Worm (Caenorhabditis elegans) whole organism, early embryonic: ENCODE results near the gene col-185.

ENCODE experiments used
- B0310.2 ChIP-seq: sonication (generic microtip); optimal IDR thresholded peaks from 2 replicates; lab custom pipeline; 2016; ENCODE audit warnings: mild to moderate bottlenecking, missing genetic modification characterization, missing compliant biosample characterization
- F13C5.2 ChIP-seq: sonication (generic microtip); optimal IDR thresholded peaks from 2 replicates; lab custom pipeline; 2017; ENCODE audit warnings: mild to moderate bottlenecking, missing genetic modification characterization, inconsistent platforms, missing compliant biosample characterization
- aly-1 ChIP-seq: sonication (generic microtip); optimal IDR thresholded peaks from 2 replicates; lab custom pipeline; 2016; ENCODE audit warnings: missing genetic modification characterization, missing compliant biosample characterization
- ama-1 ChIP-seq: fragments of 150-350 bp; optimal IDR thresholded peaks from 2 replicates; lab custom pipeline; 2014
- ceh-13 ChIP-seq: fragments of 200-800 bp; sonication (Bioruptor generic); optimal IDR thresholded peaks from 2 replicates; lab custom pipeline; 2018; ENCODE audit warnings: mild to moderate bottlenecking, missing genetic modification characterization, missing compliant biosample characterization
- ceh-36 ChIP-seq: sonication (generic microtip); optimal IDR thresholded peaks from 2 replicates; lab custom pipeline; 2016; ENCODE audit warnings: missing genetic modification characterization, inconsistent platforms, missing compliant biosample characterization
- ets-7 ChIP-seq: sonication (generic microtip); optimal IDR thresholded peaks from 2 replicates; lab custom pipeline; 2016; ENCODE audit warnings: missing genotype, missing genetic modification characterization, missing compliant biosample characterization
- flt-1 ChIP-seq: fragments of 200-800 bp; sonication (Bioruptor generic); IDR thresholded peaks from 2 replicates; pipeline ENCODE4 v1.3.6; 2022; ENCODE audit warnings: missing genetic modification characterization, missing compliant biosample characterization
- hmbx-1 ChIP-seq: sonication (generic microtip); optimal IDR thresholded peaks from 2 replicates; lab custom pipeline; 2016; ENCODE audit warnings: mild to moderate bottlenecking, missing genetic modification characterization, missing compliant biosample characterization
- hmg-4 ChIP-seq: fragments of 200-800 bp; sonication (Bioruptor generic); optimal IDR thresholded peaks from 2 replicates; lab custom pipeline; 2018; ENCODE audit warnings: mild to moderate bottlenecking, missing genetic modification characterization, missing compliant biosample characterization
- hnd-1 ChIP-seq: sonication (generic microtip); optimal IDR thresholded peaks from 2 replicates; lab custom pipeline; 2016; ENCODE audit warnings: missing genetic modification characterization, missing compliant biosample characterization
- pes-1 ChIP-seq: fragments of 200-800 bp; sonication (Bioruptor generic); IDR thresholded peaks from 2 replicates; pipeline ENCODE4 v1.3.6; 2022; ENCODE audit warnings: missing genetic modification reagents, missing genetic modification characterization, missing compliant biosample characterization
- scrt-1 ChIP-seq: fragments of 200-800 bp; sonication (Bioruptor generic); IDR thresholded peaks from 2 replicates; pipeline ENCODE4 v1.3.6; 2022; ENCODE audit warnings: missing genetic modification characterization, missing compliant biosample characterization
- sea-1 ChIP-seq: fragments of 200-800 bp; sonication (Bioruptor generic); conservative IDR thresholded peaks from 2 replicates; pipeline ENCODE4 v1.3.6; 2022; ENCODE audit warnings: missing genetic modification characterization, missing compliant biosample characterization
- tbx-11 ChIP-seq: fragments of 200-800 bp; sonication (Bioruptor generic); IDR thresholded peaks from 2 replicates; pipeline ENCODE4 v1.3.6; 2022; ENCODE audit warnings: missing genetic modification characterization, missing compliant biosample characterization
- tbx-37 ChIP-seq: fragments of 200-800 bp; sonication (Bioruptor generic); conservative IDR thresholded peaks from 2 replicates; pipeline ENCODE4 v1.3.6; 2022; ENCODE audit warnings: missing genetic modification reagents, missing genetic modification characterization, missing compliant biosample characterization
- tra-4 ChIP-seq: sonication (generic microtip); optimal IDR thresholded peaks from 2 replicates; lab custom pipeline; 2017; ENCODE audit warnings: missing genetic modification characterization, missing compliant biosample characterization

Gene col-185

ce11 chrX:13500568-13500967 lies 10.3 kb downstream of the col-185 start, which contains the start of gene sad-1:
Gene sad-1, minus strand, starts transcription at chrX:13500668.
- TF ChIP-seq ets-7 (tag; lab: Kevin White, UChicago) (no peak), pes-1 (GFP tag; lab: Robert Waterston, UW) (no peak), tbx-11 (no peak), scrt-1 (GFP tag; lab: Robert Waterston, UW) (no peak), F13C5.2 (tag; lab: Kevin White, UChicago) (no peak), aly-1 (tag; lab: Kevin White, UChicago) (no peak), sea-1 (GFP tag; lab: Robert Waterston, UW) (no peak), hnd-1 (no peak), hmg-4 (GFP tag; lab: Kevin White, UChicago) (no peak)

- TF ChIP-seq tra-4 (tag; lab: Kevin White, UChicago) (no peak), tbx-37 (GFP tag; lab: Robert Waterston, UW) (no peak), aly-1 (tag; lab: Kevin White, UChicago) (no peak), flt-1 (GFP tag; lab: Robert Waterston, UW) (no peak), ceh-36 (tag; lab: Kevin White, UChicago) (no peak), scrt-1 (GFP tag; lab: Robert Waterston, UW) (no peak), ama-1 (lab: Kevin White, UChicago) (no peak), hnd-1 (no peak), pes-1 (GFP tag; lab: Robert Waterston, UW) (no peak), tbx-11 (no peak), hmg-4 (GFP tag; lab: Kevin White, UChicago) (no peak), sea-1 (GFP tag; lab: Robert Waterston, UW) (no peak), ets-7 (tag; lab: Kevin White, UChicago) (no peak), ceh-13 (no peak)
These were observed 11.0 kb downstream of the col-185 start for ce11 chrX:13499923-13500322.

ce11 chrX:13499098-13499497 lies 11.8 kb downstream of the col-185 start:
- TF ChIP-seq ceh-13 (no peak), tbx-37 (GFP tag; lab: Robert Waterston, UW) (no peak), tbx-11 (no peak), aly-1 (tag; lab: Kevin White, UChicago) (no peak), pes-1 (GFP tag; lab: Robert Waterston, UW) (no peak), scrt-1 (GFP tag; lab: Robert Waterston, UW) (no peak), ceh-36 (tag; lab: Kevin White, UChicago) (no peak), ets-7 (tag; lab: Kevin White, UChicago) (no peak), ama-1 (lab: Kevin White, UChicago) (no peak), hnd-1 (no peak)

ce11 chrX:13493762-13494161 lies 17.1 kb downstream of the col-185 start:
- TF ChIP-seq tbx-11: no peak
- no peak for TF ChIP-seq flt-1 (GFP tag; lab: Robert Waterston, UW)
- TF ChIP-seq scrt-1 (GFP tag; lab: Robert Waterston, UW): no peak
- TF ChIP-seq sea-1 (GFP tag; lab: Robert Waterston, UW): no peak
- no peak for TF ChIP-seq hnd-1
- no peak for TF ChIP-seq aly-1 (tag; lab: Kevin White, UChicago)
- no peak for TF ChIP-seq pes-1 (GFP tag; lab: Robert Waterston, UW)
- TF ChIP-seq ets-7 (tag; lab: Kevin White, UChicago): no peak
- no peak for TF ChIP-seq tra-4 (tag; lab: Kevin White, UChicago)
- no peak for TF ChIP-seq ceh-13

ce11 chrX:13484813-13485212 lies 26.1 kb downstream of the col-185 start, which contains the start of gene srd-51:
Gene srd-51, minus strand, starts transcription at chrX:13484913.
- TF ChIP-seq tra-4 (tag; lab: Kevin White, UChicago) (no peak), tbx-37 (GFP tag; lab: Robert Waterston, UW) (no peak), ets-7 (tag; lab: Kevin White, UChicago) (no peak), hmg-4 (GFP tag; lab: Kevin White, UChicago) (no peak), sea-1 (GFP tag; lab: Robert Waterston, UW) (no peak), ama-1 (lab: Kevin White, UChicago) (no peak), tbx-11 (no peak), ceh-13 (no peak), B0310.2 (tag; lab: Kevin White, UChicago) (no peak), aly-1 (tag; lab: Kevin White, UChicago) (no peak), F13C5.2 (tag; lab: Kevin White, UChicago) (no peak), hmbx-1 (tag; lab: Kevin White, UChicago) (no peak), scrt-1 (GFP tag; lab: Robert Waterston, UW) (no peak)

- TF ChIP-seq aly-1 (tag; lab: Kevin White, UChicago) (no peak), hnd-1 (no peak), ceh-13 (no peak), scrt-1 (GFP tag; lab: Robert Waterston, UW) (no peak), tra-4 (tag; lab: Kevin White, UChicago) (no peak), F13C5.2 (tag; lab: Kevin White, UChicago) (no peak), tbx-37 (GFP tag; lab: Robert Waterston, UW) (no peak), ama-1 (lab: Kevin White, UChicago) (no peak), B0310.2 (tag; lab: Kevin White, UChicago) (no peak), hmg-4 (GFP tag; lab: Kevin White, UChicago) (no peak)
These were observed 29.2 kb downstream of the col-185 start, which contains the start of gene srd-50 for ce11 chrX:13481704-13482103. Gene srd-50, minus strand, starts transcription at chrX:13481804.

- no peak for TF ChIP-seq hmg-4 (GFP tag; lab: Kevin White, UChicago)
- no peak for TF ChIP-seq ceh-13
- TF ChIP-seq flt-1 (GFP tag; lab: Robert Waterston, UW): no peak
- TF ChIP-seq tbx-37 (GFP tag; lab: Robert Waterston, UW): no peak
These were observed 33.5 kb downstream of the col-185 start, which contains the start of gene efn-3 for ce11 chrX:13477356-13477755. Gene efn-3, minus strand, starts transcription at chrX:13477456.

- no peak for TF ChIP-seq tbx-37 (GFP tag; lab: Robert Waterston, UW)
- no peak for TF ChIP-seq hnd-1
- no peak for TF ChIP-seq scrt-1 (GFP tag; lab: Robert Waterston, UW)
- TF ChIP-seq tra-4 (tag; lab: Kevin White, UChicago): no peak
- TF ChIP-seq hmbx-1 (tag; lab: Kevin White, UChicago): no peak
- no peak for TF ChIP-seq F13C5.2 (tag; lab: Kevin White, UChicago)
- no peak for TF ChIP-seq aly-1 (tag; lab: Kevin White, UChicago)
- TF ChIP-seq ama-1 (lab: Kevin White, UChicago): no peak
- TF ChIP-seq ceh-36 (tag; lab: Kevin White, UChicago): no peak
- TF ChIP-seq B0310.2 (tag; lab: Kevin White, UChicago): no peak
- no peak for TF ChIP-seq flt-1 (GFP tag; lab: Robert Waterston, UW)
- no peak for TF ChIP-seq ets-7 (tag; lab: Kevin White, UChicago)
- TF ChIP-seq ceh-13: no peak
- TF ChIP-seq pes-1 (GFP tag; lab: Robert Waterston, UW): no peak
- no peak for TF ChIP-seq sea-1 (GFP tag; lab: Robert Waterston, UW)
These were observed 39.0 kb downstream of the col-185 start, which contains the start of gene tre-4 for ce11 chrX:13471855-13472254. Gene tre-4, plus strand, starts transcription at chrX:13472155.
